Fruit fly (Drosophila melanogaster): ENCODE measurements around the gene CG1503.
A peak's percentile ranks its signal among the peaks of the same experiment; 100 is the strongest.

The CG1503 gene

DNA sequence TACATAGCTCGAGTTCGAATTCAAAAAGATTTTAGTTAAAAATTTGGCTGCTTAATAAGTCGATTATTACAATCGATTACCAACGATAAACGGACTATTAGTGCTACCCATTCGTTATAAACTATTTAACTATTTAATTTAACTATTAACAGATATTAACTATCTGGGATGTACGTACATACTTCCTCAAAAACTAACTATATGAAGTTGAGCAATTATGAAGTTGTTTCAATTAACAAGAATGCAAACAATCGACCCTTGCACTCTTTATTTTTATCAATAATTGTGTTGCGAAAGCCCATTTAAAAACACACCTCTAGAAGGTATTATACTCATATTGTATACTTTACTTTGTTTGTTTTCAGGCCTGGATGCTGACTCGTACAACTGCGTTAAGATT is at the start of gene CG1503:
TSS of gene CG1503 (minus strand) at position 101 of the 400 bp plus-strand sequence.
- TF ChIP-seq CTCF (optimal IDR thresholded peaks at IDR 0.05) (no peak), CG8478 (optimal IDR thresholded peaks at IDR 0.05) (no peak)

DNA sequence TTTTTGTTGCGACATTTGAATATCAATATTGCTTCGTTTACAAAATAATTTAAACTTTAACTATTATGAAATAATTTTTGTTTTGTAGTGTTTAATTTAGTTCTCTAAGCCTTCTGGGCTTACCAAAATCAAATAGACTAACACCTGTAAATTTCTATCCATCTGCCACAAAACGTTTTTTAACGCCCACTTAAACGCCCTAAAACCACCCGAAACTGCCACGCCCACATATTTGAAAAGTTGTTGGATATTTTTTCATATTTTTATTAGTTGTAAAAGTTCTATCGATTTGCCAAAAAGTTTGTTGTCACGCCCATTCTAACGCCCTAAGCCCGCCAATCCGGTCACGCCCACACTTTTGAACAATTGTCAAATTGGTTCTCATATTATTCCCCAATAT is 40.8 kb upstream of the CG1503 start, which contains the start of gene CG45154:
TSS of gene CG45154 (minus strand) at position 101 of the 400 bp plus-strand sequence.
- TF ChIP-seq CTCF (optimal IDR thresholded peaks at IDR 0.05) = no peak
- TF ChIP-seq CG8478 (optimal IDR thresholded peaks at IDR 0.05) = no peak

DNA sequence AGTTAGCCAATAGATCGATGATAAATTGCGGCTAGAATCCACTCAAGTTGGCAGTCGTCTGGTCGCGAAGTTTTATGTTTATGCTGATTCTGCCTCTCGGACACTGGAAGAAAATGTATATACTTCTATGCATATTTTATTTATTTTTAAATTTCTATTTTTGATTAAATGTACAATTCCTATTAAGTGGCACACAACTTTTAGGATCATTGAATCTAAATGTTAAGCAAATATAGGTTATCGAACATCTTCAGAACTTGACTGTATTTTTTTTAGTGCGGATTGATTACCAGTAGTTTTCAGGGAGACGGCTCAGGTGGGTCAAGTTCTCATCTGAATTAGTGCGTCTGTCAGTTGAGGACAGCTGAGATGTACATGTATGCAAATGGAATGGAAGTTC is 21.1 kb upstream of the CG1503 start:
- no peak for TF ChIP-seq CTCF (optimal IDR thresholded peaks at IDR 0.05)
- TF ChIP-seq CG8478 (optimal IDR thresholded peaks at IDR 0.05) = no peak

DNA sequence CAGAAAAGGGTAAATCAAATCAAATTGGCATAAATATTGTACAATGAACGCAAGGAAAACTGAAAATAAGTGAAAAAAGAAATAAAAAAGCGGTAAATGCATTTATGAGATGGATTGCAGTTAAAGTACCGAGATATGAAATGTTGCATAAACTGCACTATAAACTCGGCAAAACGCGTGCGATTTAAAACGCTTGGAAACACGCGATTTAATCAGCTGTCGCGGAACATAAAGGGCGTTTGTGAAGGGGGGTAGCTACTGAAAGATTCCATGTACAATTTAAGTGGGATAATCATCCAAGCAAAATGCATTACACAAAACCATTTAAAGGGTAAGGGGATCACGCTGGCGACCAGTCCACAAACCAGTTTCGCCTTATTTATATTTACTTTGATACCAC is 20.6 kb upstream of the CG1503 start:
- TF ChIP-seq CTCF (optimal IDR thresholded peaks at IDR 0.05) (no peak), CG8478 (optimal IDR thresholded peaks at IDR 0.05) (no peak)

DNA sequence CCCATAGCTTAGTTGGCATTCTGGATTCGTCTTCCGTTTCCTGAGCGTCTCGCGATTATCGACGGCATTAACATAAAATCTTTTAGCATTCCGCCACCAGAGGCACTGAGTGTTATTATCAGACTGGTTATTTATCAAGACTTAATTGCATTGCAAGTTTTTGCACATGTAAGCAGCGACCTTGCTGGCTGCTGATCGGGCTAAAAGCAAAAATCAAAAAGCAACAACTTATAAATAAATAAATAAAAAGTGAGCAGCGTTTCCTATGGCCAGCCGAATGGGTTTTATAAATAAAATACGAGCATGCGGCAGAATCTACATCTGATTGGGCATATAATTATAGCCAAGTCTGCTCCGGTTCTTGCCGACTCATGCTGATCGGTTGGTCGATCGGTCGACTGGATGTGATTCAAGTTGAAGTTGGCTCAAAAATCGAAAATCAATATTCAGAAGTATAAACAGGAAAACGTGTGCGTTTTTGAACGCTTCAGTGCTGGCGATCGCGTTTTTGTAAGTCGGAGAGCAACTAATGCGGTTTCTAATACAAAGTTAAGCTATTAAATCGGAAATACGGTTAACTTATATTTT is 19.9 kb upstream of the CG1503 start:
- TF ChIP-seq CG8478 (optimal IDR thresholded peaks at IDR 0.05) (no peak), CTCF (optimal IDR thresholded peaks at IDR 0.05) (no peak)

DNA sequence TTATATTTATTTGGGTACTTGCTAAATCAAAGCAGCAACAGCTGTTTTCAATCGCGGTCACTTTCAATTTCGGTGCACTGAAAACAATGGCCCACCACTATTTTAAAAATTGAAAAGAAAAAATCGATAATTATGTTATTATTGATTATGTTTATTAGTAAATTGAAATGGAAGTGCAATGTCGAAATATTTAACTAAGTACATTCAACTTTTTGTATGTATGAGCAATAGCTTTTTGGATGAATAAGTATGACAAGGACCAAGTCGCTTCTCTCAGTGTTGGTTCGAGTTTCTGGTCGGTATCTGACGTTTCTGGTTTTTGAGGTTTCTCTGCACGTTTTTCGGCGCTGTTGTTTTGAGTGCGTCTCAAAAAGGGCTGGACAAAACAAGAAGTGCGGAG is 18.0 kb upstream of the CG1503 start:
- TF ChIP-seq CTCF (optimal IDR thresholded peaks at IDR 0.05) = no peak
- no peak for TF ChIP-seq CG8478 (optimal IDR thresholded peaks at IDR 0.05)

DNA sequence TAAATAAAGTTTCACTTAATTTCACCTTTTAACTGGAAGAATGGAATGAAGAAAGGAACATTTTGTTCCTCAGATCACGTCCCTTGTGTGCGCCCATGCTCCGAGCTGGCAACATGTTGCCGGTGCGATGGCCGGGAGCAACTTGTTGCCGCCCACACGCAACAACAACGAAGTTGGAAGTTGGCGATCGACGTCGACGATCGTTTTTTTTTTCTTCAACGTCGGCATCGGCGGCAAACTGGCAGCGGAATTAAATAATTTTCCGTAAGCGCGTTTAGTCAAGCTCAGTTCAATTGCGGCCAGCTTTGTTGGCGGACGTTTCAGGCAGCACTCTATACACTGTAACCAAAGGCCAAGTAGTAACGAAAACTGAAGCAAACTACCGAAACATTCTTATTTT is 17.3 kb upstream of the CG1503 start, which contains the start of gene ldd:
TSS of gene ldd (plus strand) at position 136 of the 400 bp plus-strand sequence.
- TF ChIP-seq CTCF (optimal IDR thresholded peaks at IDR 0.05) = no peak
- TF ChIP-seq CG8478 (optimal IDR thresholded peaks at IDR 0.05) = no peak

DNA sequence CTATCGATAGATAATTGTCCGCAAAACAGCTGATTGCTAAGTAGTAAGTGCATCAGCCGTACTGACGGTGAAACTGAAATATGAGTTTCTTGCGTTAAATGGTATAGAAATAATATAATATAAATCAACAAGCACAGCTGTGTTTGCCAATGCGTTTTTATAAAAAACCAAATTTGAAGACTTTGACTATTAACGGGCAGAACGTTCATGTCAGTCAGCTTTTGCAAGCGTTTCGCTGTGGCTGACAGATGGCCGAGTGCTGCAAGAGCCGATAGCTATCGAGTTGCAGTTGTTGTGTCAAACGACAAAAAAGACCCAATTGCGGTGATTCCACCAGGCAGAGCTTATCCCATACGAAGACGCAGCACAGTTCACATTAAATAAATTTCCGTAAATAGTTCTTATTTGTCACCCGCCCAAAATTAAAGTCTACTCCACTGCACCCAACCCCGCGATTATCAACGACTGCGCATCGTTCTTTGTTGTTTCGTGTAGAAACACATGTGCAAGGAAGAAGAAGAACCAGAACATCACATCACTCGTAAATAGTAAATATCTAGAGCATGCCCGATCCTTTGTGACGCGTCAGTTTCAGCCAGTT is 10.8 kb upstream of the CG1503 start, which contains the start of the genes unc and CG15445:
TSS of gene unc (minus strand) at position 51 of the 601 bp plus-strand sequence.
TSS of gene CG15445 (plus strand) at position 296 of the 601 bp plus-strand sequence.
- TF ChIP-seq CG8478 (optimal IDR thresholded peaks at IDR 0.05) (no peak), CTCF (optimal IDR thresholded peaks at IDR 0.05) (peak in 1 of 2 experiments; percentile 17)

DNA sequence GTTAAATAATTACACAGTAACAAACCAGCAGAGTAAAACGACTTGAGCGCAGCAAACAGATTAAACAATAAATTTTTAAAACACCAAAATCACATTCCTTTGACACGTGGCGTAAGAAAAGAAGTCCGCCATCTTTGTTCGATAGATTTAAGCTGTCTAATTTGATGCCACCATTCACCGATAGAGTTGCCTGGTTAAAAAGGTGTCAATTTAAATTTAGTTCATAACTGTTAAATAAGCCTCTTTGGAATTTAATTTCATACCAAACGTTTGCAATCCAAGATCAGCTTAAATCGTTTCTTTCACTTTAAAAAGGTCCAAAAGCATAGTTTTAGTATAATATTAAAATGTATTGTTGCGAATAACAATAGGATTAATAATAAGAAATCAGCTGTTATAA is 4.1 kb downstream of the CG1503 start, which contains the start of gene CG15446:
TSS of gene CG15446 (minus strand) at position 101 of the 400 bp plus-strand sequence.
- TF ChIP-seq CG8478 (optimal IDR thresholded peaks at IDR 0.05) (no peak), CTCF (optimal IDR thresholded peaks at IDR 0.05) (no peak)

DNA sequence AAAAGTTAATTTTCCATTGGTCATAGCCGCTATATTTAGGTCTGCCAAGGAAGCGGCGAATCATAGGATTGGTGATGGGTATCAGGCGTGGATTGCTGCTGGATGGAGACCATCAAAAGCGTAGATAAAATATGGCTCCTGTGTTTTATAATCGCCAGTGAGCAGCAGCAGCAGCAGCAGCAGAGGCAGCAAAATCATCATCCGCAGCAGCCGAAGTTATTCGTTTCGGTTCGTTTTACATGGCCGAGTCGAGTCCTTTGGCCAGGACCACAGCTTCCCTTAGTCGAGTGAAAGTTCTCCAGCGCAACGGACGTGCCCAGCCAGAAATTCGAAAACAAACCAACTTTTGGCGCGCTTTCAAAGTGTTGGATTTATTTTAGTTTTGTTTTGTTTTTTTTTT is 12.6 kb downstream of the CG1503 start, which contains the start of gene stg1:
TSS of gene stg1 (plus strand) at position 301 of the 400 bp plus-strand sequence.
- TF ChIP-seq CTCF (optimal IDR thresholded peaks at IDR 0.05) (no peak), CG8478 (optimal IDR thresholded peaks at IDR 0.05) (no peak)

DNA sequence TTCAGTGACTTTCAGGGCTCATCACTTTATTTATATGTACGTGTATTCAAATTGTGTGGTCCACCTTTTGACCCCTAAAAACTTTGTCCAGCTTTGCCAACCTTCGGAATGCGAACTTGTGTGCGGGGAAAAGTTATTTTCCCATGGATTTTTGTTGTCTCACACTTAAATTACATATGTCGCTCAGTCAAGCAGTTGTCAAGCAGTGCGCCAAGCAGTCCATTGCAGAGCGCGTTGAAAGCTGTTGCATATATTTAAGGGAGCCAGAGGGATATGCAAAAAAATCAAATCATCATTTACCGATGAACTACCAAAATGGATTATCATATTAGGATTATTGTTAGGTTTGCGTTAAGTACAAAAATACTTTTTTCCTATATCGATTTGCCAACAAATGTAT is 22.9 kb downstream of the CG1503 start:
- TF ChIP-seq CG8478 (optimal IDR thresholded peaks at IDR 0.05) = no peak
- no peak for TF ChIP-seq CTCF (optimal IDR thresholded peaks at IDR 0.05)

DNA sequence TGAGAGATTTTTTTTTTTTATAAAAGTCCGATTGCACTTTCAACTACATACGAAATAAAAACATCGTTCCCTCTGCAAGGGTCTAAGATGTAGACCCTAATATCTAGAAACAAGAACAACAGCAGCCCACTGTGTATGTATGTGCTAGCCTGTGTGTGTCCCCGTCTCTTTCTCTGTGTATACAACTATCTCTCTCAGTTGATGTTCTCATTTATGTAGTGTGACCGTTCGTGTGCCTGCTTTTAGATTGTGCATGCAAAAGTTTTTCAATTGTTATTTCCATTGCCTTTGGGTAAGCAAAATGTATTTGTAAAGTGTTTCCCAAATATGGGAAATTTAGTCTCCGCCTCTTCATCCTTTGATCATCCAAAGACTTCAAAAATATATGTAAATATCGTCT is 25.8 kb downstream of the CG1503 start:
- TF ChIP-seq CTCF (optimal IDR thresholded peaks at IDR 0.05) (no peak), CG8478 (optimal IDR thresholded peaks at IDR 0.05) (no peak)

DNA sequence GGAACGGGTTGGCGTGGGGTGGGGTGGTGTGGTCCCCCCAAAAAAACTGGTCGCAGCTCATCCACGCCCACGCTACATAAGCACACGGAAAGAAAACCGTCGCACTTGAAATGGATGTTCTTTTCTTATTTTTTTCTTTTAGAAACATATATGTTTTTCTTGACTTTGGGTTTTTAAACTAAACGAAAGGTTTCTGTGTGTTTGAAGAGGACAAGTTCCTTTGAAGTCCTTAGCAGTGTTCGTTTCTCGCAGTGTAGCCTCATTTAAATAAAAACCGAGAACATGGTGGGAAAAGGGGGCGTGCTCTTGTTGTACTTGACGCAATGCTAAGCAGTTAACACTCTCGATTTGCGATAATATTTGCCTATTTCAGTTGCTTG is 31.9 kb downstream of the CG1503 start:
- no peak for TF ChIP-seq CTCF (optimal IDR thresholded peaks at IDR 0.05)
- TF ChIP-seq CG8478 (optimal IDR thresholded peaks at IDR 0.05) = no peak

DNA sequence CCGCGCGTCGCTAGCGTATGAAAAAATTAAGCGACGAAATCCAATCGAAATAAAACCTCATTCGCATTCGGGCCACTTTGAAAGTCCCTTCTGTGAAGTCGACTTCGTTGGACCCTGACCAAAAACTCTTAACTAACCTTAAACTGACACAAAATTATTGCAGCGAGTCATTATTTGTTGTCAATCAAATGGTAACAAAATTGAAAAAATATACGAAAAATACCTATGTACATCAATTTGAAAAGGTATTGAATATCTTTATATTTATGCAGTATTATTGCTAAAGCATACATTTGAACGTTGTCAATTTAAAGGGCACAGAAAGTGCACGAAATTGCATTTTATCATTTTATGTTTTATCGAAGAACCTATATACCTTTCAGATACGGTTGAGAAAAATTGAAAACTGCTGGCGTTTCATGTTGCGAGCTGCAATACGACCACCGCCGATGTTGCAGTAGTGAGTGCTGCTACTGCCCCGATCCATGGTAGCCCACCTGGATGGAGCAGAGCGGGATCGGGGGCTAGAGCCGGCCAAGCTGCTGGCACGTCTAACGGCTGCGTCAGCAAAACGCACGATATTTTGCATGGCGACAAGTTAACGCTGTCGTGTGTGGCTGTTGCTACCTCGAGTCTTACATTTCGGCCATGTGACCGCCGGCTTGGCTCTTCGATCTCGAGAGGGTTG is 32.4 kb downstream of the CG1503 start:
- no peak for TF ChIP-seq CTCF (optimal IDR thresholded peaks at IDR 0.05)
- TF ChIP-seq CG8478 (optimal IDR thresholded peaks at IDR 0.05) = no peak

DNA sequence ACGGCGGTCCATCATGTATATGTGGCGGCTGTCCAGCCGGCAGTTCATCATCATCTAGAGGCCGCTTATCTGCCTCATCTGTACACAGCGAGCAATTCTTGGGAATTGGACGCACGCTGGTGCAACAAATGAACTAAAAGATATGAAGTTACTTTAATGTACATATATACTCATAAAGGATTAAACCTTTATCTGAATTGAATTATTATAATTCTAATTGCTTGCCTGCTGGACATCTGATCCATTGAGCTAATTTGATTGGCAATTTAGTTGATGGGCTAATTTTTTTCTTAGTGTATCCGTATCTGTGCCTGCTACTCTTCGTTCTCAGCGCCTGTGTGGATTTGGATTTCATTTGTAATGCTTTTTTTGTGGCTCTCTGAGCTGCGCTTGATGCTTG is 33.2 kb downstream of the CG1503 start:
- TF ChIP-seq CTCF (optimal IDR thresholded peaks at IDR 0.05) (no peak), CG8478 (optimal IDR thresholded peaks at IDR 0.05) (no peak)
